Worm (Caenorhabditis elegans) whole organism, L2 larva: ENCODE measurements around the gene F56D1.1.

Experiments
- C34F6.9 ChIP-seq: fragments of 150-350 bp; optimal IDR thresholded peaks from 2 replicates; lab custom pipeline; 2014; ENCODE audit warnings: missing biosample characterization, missing genetic modification characterization
- F13H6.1 ChIP-seq: sonication (generic microtip); optimal IDR thresholded peaks from 2 replicates; lab custom pipeline; 2016; ENCODE audit warnings: missing genetic modification characterization, missing compliant biosample characterization
- Y55F3AM.14 ChIP-seq: fragments of 200-800 bp; sonication (Bioruptor generic); optimal IDR thresholded peaks from 2 replicates; lab custom pipeline; 2018; ENCODE audit warnings: mild to moderate bottlenecking, missing genetic modification characterization, missing compliant biosample characterization
- ZK546.5 ChIP-seq: sonication (generic microtip); optimal IDR thresholded peaks from 2 replicates; lab custom pipeline; 2017; ENCODE audit warnings: missing biosample characterization, missing genetic modification characterization
- alr-1 ChIP-seq: fragments of 150-350 bp; optimal IDR thresholded peaks from 2 replicates; lab custom pipeline; 2014; ENCODE audit warnings: missing biosample characterization, missing genetic modification characterization
- aly-2 ChIP-seq: fragments of 150-350 bp; optimal IDR thresholded peaks from 2 replicates; lab custom pipeline; 2014; ENCODE audit warnings: missing biosample characterization, missing genetic modification characterization
- ama-1 ChIP-seq: fragments of 150-350 bp; optimal IDR thresholded peaks from 2 replicates; lab custom pipeline; 2018; ENCODE audit warnings: inconsistent platforms
- blmp-1 ChIP-seq: sonication (generic microtip); optimal IDR thresholded peaks from 2 replicates; lab custom pipeline; 2017; ENCODE audit warnings: missing genetic modification characterization, mild to moderate bottlenecking, missing compliant biosample characterization, antibody characterized with exemption, moderate library complexity; ENCODE audit not compliant: insufficient read depth
- ceh-16 ChIP-seq: fragments of 150-350 bp; optimal IDR thresholded peaks from 2 replicates; lab custom pipeline; 2014; ENCODE audit warnings: missing biosample characterization, missing genetic modification characterization
- crh-2 ChIP-seq: sonication (generic microtip); optimal IDR thresholded peaks from 2 replicates; lab custom pipeline; 2017; ENCODE audit warnings: missing biosample characterization, missing genetic modification characterization
- dmd-4 ChIP-seq: sonication (generic microtip); optimal IDR thresholded peaks from 2 replicates; lab custom pipeline; 2017; ENCODE audit warnings: missing biosample characterization, missing genetic modification characterization
- egl-27 ChIP-seq: sonication (generic microtip); optimal IDR thresholded peaks from 3 replicates; lab custom pipeline; 2017; ENCODE audit warnings: missing biosample characterization, missing genetic modification reagents, missing genetic modification characterization
- elt-3 ChIP-seq: sonication (generic microtip); optimal IDR thresholded peaks from 2 replicates; lab custom pipeline; 2017; ENCODE audit warnings: missing biosample characterization, missing genetic modification characterization
- fos-1 ChIP-seq: fragments of 150-350 bp; optimal IDR thresholded peaks from 2 replicates; lab custom pipeline; 2014; ENCODE audit warnings: missing biosample characterization, missing genetic modification characterization
- gmeb-1 ChIP-seq: fragments of 150-350 bp; optimal IDR thresholded peaks from 2 replicates; lab custom pipeline; 2014; ENCODE audit warnings: missing biosample characterization, missing genetic modification characterization
- lin-11 ChIP-seq: fragments of 150-350 bp; sonication (generic microtip); optimal IDR thresholded peaks from 2 replicates; lab custom pipeline; 2014; ENCODE audit warnings: missing biosample characterization, missing genetic modification characterization, inconsistent platforms, mixed read lengths
- lin-13 ChIP-seq: fragments of 150-350 bp; optimal IDR thresholded peaks from 2 replicates; lab custom pipeline; 2014; ENCODE audit warnings: missing biosample characterization, missing genetic modification reagents, missing genetic modification characterization
- lin-39 ChIP-seq: fragments of 150-350 bp; optimal IDR thresholded peaks from 2 replicates; lab custom pipeline; 2014; ENCODE audit warnings: missing biosample characterization, missing genetic modification reagents, missing genetic modification characterization
- lsy-2 ChIP-seq, 2 experiments: fragments of 150-350 bp in 1 of 2; sonication (generic microtip) in 1 of 2; optimal IDR thresholded peaks; 2 replicates each; lab custom pipeline; 2014 to 2017; ENCODE audit warnings: missing biosample characterization in 2 of 2, missing genetic modification characterization in 2 of 2
- mab-5 ChIP-seq: fragments of 150-350 bp; optimal IDR thresholded peaks from 2 replicates; lab custom pipeline; 2014; ENCODE audit warnings: missing biosample characterization, missing genetic modification characterization
- mbf-1 ChIP-seq: sonication (generic microtip); optimal IDR thresholded peaks from 2 replicates; lab custom pipeline; 2017; ENCODE audit warnings: missing biosample characterization, missing genetic modification characterization
- mdl-1 ChIP-seq, 2 experiments: fragments of 150-350 bp in 1 of 2; sonication (generic microtip) in 1 of 2; optimal IDR thresholded peaks; 2 replicates each; lab custom pipeline; 2017; ENCODE audit warnings: missing biosample characterization in 2 of 2, missing genetic modification characterization in 2 of 2
- nhr-10 ChIP-seq: sonication (generic microtip); optimal IDR thresholded peaks from 2 replicates; lab custom pipeline; 2017; ENCODE audit warnings: missing biosample characterization, missing genetic modification characterization
- nhr-11 ChIP-seq: fragments of 150-350 bp; optimal IDR thresholded peaks from 2 replicates; lab custom pipeline; 2014; ENCODE audit warnings: missing biosample characterization, missing genetic modification characterization
- nhr-129 ChIP-seq: fragments of 150-350 bp; optimal IDR thresholded peaks from 2 replicates; lab custom pipeline; 2014; ENCODE audit warnings: missing biosample characterization, missing genetic modification characterization
- nhr-21 ChIP-seq: fragments of 150-350 bp; optimal IDR thresholded peaks from 2 replicates; lab custom pipeline; 2014; ENCODE audit warnings: missing biosample characterization, missing genetic modification characterization
- nhr-23 ChIP-seq: fragments of 150-350 bp; optimal IDR thresholded peaks from 2 replicates; lab custom pipeline; 2014; ENCODE audit warnings: missing biosample characterization, missing genetic modification reagents, missing genetic modification characterization
- nhr-237 ChIP-seq: fragments of 150-350 bp; optimal IDR thresholded peaks from 2 replicates; lab custom pipeline; 2014; ENCODE audit warnings: missing biosample characterization, missing genetic modification characterization
- nhr-25 ChIP-seq: fragments of 150-350 bp; sonication (generic microtip); optimal IDR thresholded peaks from 3 replicates; lab custom pipeline; 2014; ENCODE audit warnings: missing biosample characterization, missing genetic modification characterization
- nhr-6 ChIP-seq: fragments of 150-350 bp; optimal IDR thresholded peaks from 2 replicates; lab custom pipeline; 2014; ENCODE audit warnings: missing biosample characterization, missing genetic modification characterization
- peb-1 ChIP-seq: fragments of 150-350 bp; optimal IDR thresholded peaks from 2 replicates; lab custom pipeline; 2014; ENCODE audit warnings: missing biosample characterization, missing genetic modification characterization
- sem-4 ChIP-seq: fragments of 150-350 bp; optimal IDR thresholded peaks from 2 replicates; lab custom pipeline; 2014; ENCODE audit warnings: missing biosample characterization, missing genetic modification reagents, missing genetic modification characterization
- skn-1 ChIP-seq: sonication (generic microtip); optimal IDR thresholded peaks from 2 replicates; lab custom pipeline; 2017; ENCODE audit warnings: missing biosample characterization, missing genetic modification characterization
- sma-3 ChIP-seq: sonication (generic microtip); optimal IDR thresholded peaks from 2 replicates; lab custom pipeline; 2016; ENCODE audit warnings: missing genetic modification reagents, missing genetic modification characterization, missing compliant biosample characterization
- sma-9 ChIP-seq, 2 experiments: fragments of 150-350 bp in 1 of 2; sonication (generic microtip) in 1 of 2; optimal IDR thresholded peaks; 2 replicates each; lab custom pipeline; 2014 to 2016; ENCODE audit warnings: missing genetic modification characterization in 2 of 2, mild to moderate bottlenecking in 1 of 2, missing biosample characterization in 1 of 2, missing compliant biosample characterization in 1 of 2, missing genetic modification reagents in 1 of 2, moderate library complexity in 1 of 2
- snpc-4 ChIP-seq: fragments of 150-350 bp; optimal IDR thresholded peaks from 2 replicates; lab custom pipeline; 2014; ENCODE audit warnings: missing biosample characterization, missing genetic modification characterization
- unc-39 ChIP-seq: fragments of 150-350 bp; optimal IDR thresholded peaks from 2 replicates; lab custom pipeline; 2014; ENCODE audit warnings: missing biosample characterization, missing genetic modification characterization
- unc-55 ChIP-seq: fragments of 150-350 bp; sonication (generic microtip); optimal IDR thresholded peaks from 3 replicates; lab custom pipeline; 2014; ENCODE audit warnings: missing biosample characterization, missing genetic modification reagents, missing genetic modification characterization
- unc-62 ChIP-seq: fragments of 150-350 bp; optimal IDR thresholded peaks from 2 replicates; lab custom pipeline; 2014; ENCODE audit warnings: missing biosample characterization, missing genetic modification reagents, missing genetic modification characterization
- zag-1 ChIP-seq: fragments of 150-350 bp; optimal IDR thresholded peaks from 2 replicates; lab custom pipeline; 2014; ENCODE audit warnings: missing biosample characterization, missing genetic modification characterization
- ztf-1 ChIP-seq: fragments of 200-800 bp; sonication (Bioruptor generic); conservative IDR thresholded peaks from 2 replicates; pipeline ENCODE4 v1.3.6; 2022; ENCODE audit warnings: missing genetic modification characterization, missing compliant biosample characterization
- ztf-11 ChIP-seq: sonication (generic microtip); optimal IDR thresholded peaks from 2 replicates; lab custom pipeline; 2017; ENCODE audit warnings: missing biosample characterization, missing genetic modification characterization
- ztf-4 ChIP-seq: fragments of 150-350 bp; optimal IDR thresholded peaks from 2 replicates; lab custom pipeline; 2014; ENCODE audit warnings: missing biosample characterization, missing genetic modification characterization

F56D1.1 gene

DNA sequence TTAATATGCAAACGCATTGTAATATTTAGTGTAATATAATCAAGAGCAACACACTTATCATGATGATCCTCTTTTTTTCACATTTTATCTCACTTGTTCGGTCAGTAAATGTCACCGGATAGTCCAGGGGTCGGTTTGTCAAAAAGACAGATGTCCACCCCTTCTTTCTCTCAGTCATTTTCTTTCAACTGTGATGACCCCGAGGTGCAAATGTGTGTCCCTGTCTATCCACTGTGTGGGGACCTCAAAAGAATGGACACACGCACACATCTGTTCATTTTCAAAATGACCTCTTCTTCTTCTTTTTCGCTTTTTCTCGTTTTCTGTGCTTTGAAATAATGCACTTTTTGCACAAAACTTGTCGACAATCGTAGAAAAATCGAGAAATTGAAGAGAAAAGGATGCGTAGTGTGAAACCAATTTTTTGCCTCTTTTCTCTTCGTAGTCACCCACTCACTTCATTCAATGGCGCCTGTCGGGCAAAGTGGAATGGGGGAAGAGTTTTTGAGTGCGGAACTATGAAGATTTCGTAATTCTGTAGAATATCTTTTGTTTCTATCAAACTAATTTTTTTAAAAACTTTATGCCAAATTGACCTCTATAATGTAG is 14.6 kb upstream of the F56D1.1 start:
- peak; percentile 43 for TF ChIP-seq nhr-129
- peak; percentile 41 for TF ChIP-seq unc-55 (GFP tag; lab: Kevin White, UChicago)
- TF ChIP-seq zag-1 (tag; lab: Kevin White, UChicago) = peak; percentile 32
- peak; percentile 49 for TF ChIP-seq sem-4 (tag; lab: Kevin White, UChicago)
- peak in 1 of 2 experiments; percentile 46 for TF ChIP-seq lsy-2 (tag; optimal IDR thresholded peaks at IDR 0.05; lab: Kevin White, UChicago)
- no peak for TF ChIP-seq crh-2 (tag; lab: Kevin White, UChicago)
- peak; percentile 44 for TF ChIP-seq F13H6.1 (tag; lab: Kevin White, UChicago)
- TF ChIP-seq nhr-11 (tag; lab: Kevin White, UChicago) = no peak
- TF ChIP-seq C34F6.9 = peak; percentile 23

- TF ChIP-seq egl-27 (tag; lab: Kevin White, UChicago) (no peak), F13H6.1 (tag; lab: Kevin White, UChicago) (peak; percentile 13), lin-11 (tag; lab: Kevin White, UChicago) (no peak), unc-55 (GFP tag; lab: Kevin White, UChicago) (no peak), nhr-237 (tag; lab: Kevin White, UChicago) (no peak)
These were observed 12.5 kb upstream of the F56D1.1 start, which contains the start of gene clr-1 for ce11 chrII:5465729-5466408. Gene clr-1, plus strand, starts transcription at chrII:5466358.

- TF ChIP-seq peb-1 (no peak), ceh-16 (no peak), mbf-1 (tag; lab: Kevin White, UChicago) (no peak), nhr-237 (tag; lab: Kevin White, UChicago) (no peak), C34F6.9 (peak; percentile 64), nhr-129 (peak; percentile 53), gmeb-1 (tag; lab: Kevin White, UChicago) (peak; percentile 96), crh-2 (tag; lab: Kevin White, UChicago) (peak; percentile 34), sem-4 (tag; lab: Kevin White, UChicago) (no peak), ZK546.5 (no peak), snpc-4 (tag; lab: Kevin White, UChicago) (peak; percentile 65), elt-3 (tag; lab: Kevin White, UChicago) (no peak), nhr-23 (tag; lab: Kevin White, UChicago) (no peak), nhr-10 (tag; lab: Kevin White, UChicago) (no peak), lin-11 (tag; lab: Kevin White, UChicago) (no peak), aly-2 (no peak), sma-9 (GFP tag; optimal IDR thresholded peaks at IDR 0.05; lab: Kevin White, UChicago) (peak; percentile 75), sma-9 (tag; optimal IDR thresholded peaks at IDR 0.05; lab: Kevin White, UChicago) (no peak), ama-1 (lab: Kevin White, UChicago) (peak; percentile 3), nhr-11 (tag; lab: Kevin White, UChicago) (no peak), mdl-1 (tag; optimal IDR thresholded peaks at IDR 0.05; lab: Kevin White, UChicago) (no peak), mab-5 (peak; percentile 41), nhr-25 (tag; lab: Kevin White, UChicago) (no peak), egl-27 (tag; lab: Kevin White, UChicago) (no peak), sma-3 (GFP tag; lab: Kevin White, UChicago) (peak; percentile 70), ztf-11 (tag; lab: Kevin White, UChicago) (no peak), unc-39 (tag; lab: Kevin White, UChicago) (no peak), unc-55 (GFP tag; lab: Kevin White, UChicago) (peak; percentile 72), blmp-1 (tag; lab: Kevin White, UChicago) (no peak), nhr-21 (peak; percentile 41), fos-1 (tag; lab: Kevin White, UChicago) (peak; percentile 26), skn-1 (tag; lab: Kevin White, UChicago) (no peak), ztf-4 (tag; lab: Kevin White, UChicago) (no peak), ztf-1 (GFP tag; lab: Robert Waterston, UW) (no peak), Y55F3AM.14 (GFP tag; lab: Kevin White, UChicago) (no peak), F13H6.1 (tag; lab: Kevin White, UChicago) (peak; percentile 41), lin-13 (GFP tag; lab: Kevin White, UChicago) (peak; percentile 39), lsy-2 (tag; optimal IDR thresholded peaks at IDR 0.05; lab: Kevin White, UChicago) (peak; percentile 62 to 88), dmd-4 (tag; lab: Kevin White, UChicago) (no peak), unc-62 (GFP tag; lab: Kevin White, UChicago) (no peak), alr-1 (no peak), lin-39 (tag; lab: Kevin White, UChicago) (no peak), zag-1 (tag; lab: Kevin White, UChicago) (no peak), nhr-6 (peak; percentile 8)
These were observed 4.4 kb upstream of the F56D1.1 start, which contains the start of gene mrps-16 for ce11 chrII:5473946-5474423. Gene mrps-16, plus strand, starts transcription at chrII:5474373.
